Worm (Caenorhabditis elegans): ENCODE measurements around the gene str-23.

DNA sequence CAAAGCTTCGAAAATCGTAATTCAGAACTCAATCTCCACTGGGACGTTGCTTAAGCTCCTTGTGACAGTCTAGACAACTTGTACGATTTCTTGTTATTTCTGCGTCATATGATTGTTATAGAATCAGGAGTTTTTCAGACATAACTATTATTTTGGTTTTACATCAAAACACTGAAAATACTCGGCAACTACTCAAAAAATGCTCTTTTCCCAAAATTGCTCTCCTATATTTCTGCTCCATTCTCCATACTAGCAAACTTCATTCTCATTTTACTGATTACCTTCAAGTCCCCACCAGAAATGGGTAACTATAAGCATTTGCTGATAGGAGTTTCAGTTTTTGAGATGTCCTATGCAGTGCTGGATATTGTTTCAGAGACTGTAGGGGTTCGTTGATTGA, 23.2 kb upstream of the str-23 start, which contains the start of gene C55A1.1:
- TF ChIP-seq nhr-28 (tag; optimal IDR thresholded peaks at IDR 0.05) (no peak), lsy-2 (tag; optimal IDR thresholded peaks at IDR 0.05) (no peak), ztf-4 (tag; optimal IDR thresholded peaks at IDR 0.05) (no peak), snu-23 (GFP tag; optimal IDR thresholded peaks at IDR 0.05) (no peak), efl-3 (GFP tag; optimal IDR thresholded peaks at IDR 0.05) (no peak), fkh-10 (GFP tag; optimal IDR thresholded peaks at IDR 0.05) (no peak), C34B4.2 (tag; optimal IDR thresholded peaks at IDR 0.05) (no peak), unc-130 (tag; optimal IDR thresholded peaks at IDR 0.05) (no peak), dsc-1 (tag; optimal IDR thresholded peaks at IDR 0.05) (no peak), unc-86 (tag; optimal IDR thresholded peaks at IDR 0.05) (no peak)
